Worm (Caenorhabditis elegans) whole organism, young adult: ENCODE measurements around the gene Y48G9A.7.

Source experiments
- B0336.3 ChIP-seq: fragments of 200-800 bp; sonication (Bioruptor generic); IDR thresholded peaks from 2 replicates; pipeline ENCODE4 v1.3.6; 2022; ENCODE audit warnings: missing genetic modification characterization, missing compliant biosample characterization
- F22D6.2 ChIP-seq: sonication (generic microtip); optimal IDR thresholded peaks from 2 replicates; lab custom pipeline; 2016; ENCODE audit warnings: mild to moderate bottlenecking, missing genetic modification characterization, missing compliant biosample characterization
- F39B2.1 ChIP-seq: fragments of 200-800 bp; sonication (Bioruptor generic); IDR thresholded peaks from 2 replicates; pipeline ENCODE4 v1.3.6; 2022; ENCODE audit warnings: missing genetic modification reagents, missing genetic modification characterization, missing compliant biosample characterization
- K11D2.4 ChIP-seq: fragments of 200-800 bp; sonication (Bioruptor generic); IDR thresholded peaks from 2 replicates; pipeline ENCODE4 v1.3.6; 2022; ENCODE audit warnings: missing genetic modification reagents, missing genetic modification characterization, missing compliant biosample characterization
- aptf-2 ChIP-seq: fragments of 200-800 bp; sonication (Bioruptor generic); conservative IDR thresholded peaks from 2 replicates; pipeline ENCODE4 v1.3.6; 2022; ENCODE audit warnings: missing genetic modification reagents, missing genetic modification characterization, missing compliant biosample characterization
- aptf-3 ChIP-seq: fragments of 200-800 bp; sonication (Bioruptor generic); IDR thresholded peaks from 2 replicates; pipeline ENCODE4 v1.3.6; 2022; ENCODE audit warnings: missing genetic modification characterization, missing compliant biosample characterization
- attf-5 ChIP-seq: fragments of 200-800 bp; sonication (Bioruptor generic); optimal IDR thresholded peaks from 2 replicates; lab custom pipeline; 2018; ENCODE audit warnings: mild to moderate bottlenecking, missing genetic modification characterization, missing compliant biosample characterization
- attf-6 ChIP-seq: fragments of 200-800 bp; sonication (Bioruptor generic); IDR thresholded peaks from 2 replicates; pipeline ENCODE4 v1.3.6; 2022; ENCODE audit warnings: missing genetic modification reagents, missing genetic modification characterization, missing compliant biosample characterization
- ccch-3 ChIP-seq: fragments of 200-800 bp; sonication (Bioruptor generic); optimal IDR thresholded peaks from 2 replicates; lab custom pipeline; 2018; ENCODE audit warnings: mild to moderate bottlenecking, missing genetic modification characterization, missing compliant biosample characterization
- cebp-1 ChIP-seq, 2 experiments: fragments of 200-800 bp in 1 of 2; sonication (Bioruptor generic) in 1 of 2; sonication (generic microtip) in 1 of 2; IDR thresholded peaks in 1 of 2; optimal IDR thresholded peaks in 1 of 2; 2 replicates each; pipeline versions ENCODE4 v1.3.6 to Lab custom; 2017 to 2022; ENCODE audit warnings: missing compliant biosample characterization in 2 of 2, missing genetic modification characterization in 2 of 2, mild to moderate bottlenecking in 1 of 2, missing genetic modification reagents in 1 of 2, moderate library complexity in 1 of 2
- cebp-2 ChIP-seq: fragments of 200-800 bp; sonication (Bioruptor generic); IDR thresholded peaks from 2 replicates; pipeline ENCODE4 v1.3.6; 2022; ENCODE audit warnings: missing genetic modification characterization, missing compliant biosample characterization
- ceh-40 ChIP-seq: fragments of 200-800 bp; sonication (Bioruptor generic); IDR thresholded peaks from 2 replicates; pipeline ENCODE4 v1.3.6; 2022; ENCODE audit warnings: missing genetic modification characterization, missing compliant biosample characterization
- ceh-91 ChIP-seq: fragments of 200-800 bp; sonication (Bioruptor generic); IDR thresholded peaks from 2 replicates; pipeline ENCODE4 v1.3.6; 2022; ENCODE audit warnings: missing genetic modification reagents, missing genetic modification characterization, missing compliant biosample characterization
- dpff-1 ChIP-seq: sonication (generic microtip); optimal IDR thresholded peaks from 2 replicates; lab custom pipeline; 2017; ENCODE audit warnings: mild to moderate bottlenecking, missing genetic modification characterization, missing compliant biosample characterization
- ekl-4 ChIP-seq: fragments of 200-800 bp; sonication (Bioruptor generic); IDR thresholded peaks from 2 replicates; pipeline ENCODE4 v1.3.6; 2022; ENCODE audit warnings: missing genetic modification reagents, missing genetic modification characterization, missing compliant biosample characterization
- ets-4 ChIP-seq: fragments of 200-800 bp; sonication (Bioruptor generic); optimal IDR thresholded peaks from 2 replicates; lab custom pipeline; 2018; ENCODE audit warnings: mild to moderate bottlenecking, missing genetic modification characterization, missing compliant biosample characterization
- fkh-3 ChIP-seq: sonication (generic microtip); optimal IDR thresholded peaks from 2 replicates; lab custom pipeline; 2016; ENCODE audit warnings: mild to moderate bottlenecking, missing genetic modification characterization, missing compliant biosample characterization
- gei-17 ChIP-seq: fragments of 200-800 bp; sonication (Bioruptor generic); optimal IDR thresholded peaks from 2 replicates; lab custom pipeline; 2018; ENCODE audit warnings: mild to moderate bottlenecking, missing genetic modification characterization, missing compliant biosample characterization
- him-1 ChIP-seq: sonication (generic microtip); optimal IDR thresholded peaks from 2 replicates; lab custom pipeline; 2016; ENCODE audit warnings: missing genotype, missing genetic modification reagents, missing genetic modification characterization, missing compliant biosample characterization
- hmg-1.2 ChIP-seq: fragments of 200-800 bp; sonication (Bioruptor generic); IDR thresholded peaks from 2 replicates; pipeline ENCODE4 v1.3.6; 2022; ENCODE audit warnings: missing genetic modification reagents, missing genetic modification characterization, missing compliant biosample characterization
- hsf-1 ChIP-seq: fragments of 200-800 bp; sonication (Bioruptor generic); IDR thresholded peaks from 2 replicates; pipeline ENCODE4 v1.3.6; 2022; ENCODE audit warnings: missing genetic modification reagents, missing genetic modification characterization, missing compliant biosample characterization
- lag-1 ChIP-seq: fragments of 200-800 bp; sonication (Bioruptor generic); IDR thresholded peaks from 2 replicates; pipeline ENCODE4 v1.3.6; 2022; ENCODE audit warnings: missing genetic modification reagents, missing genetic modification characterization, missing compliant biosample characterization
- lin-40 ChIP-seq: sonication (generic microtip); optimal IDR thresholded peaks from 2 replicates; lab custom pipeline; 2016; ENCODE audit warnings: missing genetic modification characterization, mild to moderate bottlenecking, missing compliant biosample characterization, missing genotype, missing genetic modification reagents
- lin-54 ChIP-seq: fragments of 200-800 bp; sonication (Bioruptor generic); optimal IDR thresholded peaks from 2 replicates; lab custom pipeline; 2018; ENCODE audit warnings: mild to moderate bottlenecking, missing genetic modification characterization, missing compliant biosample characterization
- lir-1 ChIP-seq: fragments of 200-800 bp; sonication (Bioruptor generic); conservative IDR thresholded peaks from 2 replicates; pipeline ENCODE4 v1.3.6; 2022; ENCODE audit warnings: missing genetic modification reagents, missing genetic modification characterization, missing compliant biosample characterization
- lsl-1 ChIP-seq: fragments of 200-800 bp; sonication (Bioruptor generic); optimal IDR thresholded peaks from 2 replicates; lab custom pipeline; 2018; ENCODE audit warnings: mild to moderate bottlenecking, missing genetic modification characterization, moderate library complexity, missing compliant biosample characterization
- lsy-27 ChIP-seq: sonication (generic microtip); optimal IDR thresholded peaks from 2 replicates; lab custom pipeline; 2017; ENCODE audit warnings: missing genetic modification characterization, mild to moderate bottlenecking, missing compliant biosample characterization, antibody characterized with exemption, missing genotype, borderline replicate concordance; ENCODE audit not compliant: insufficient read depth
- mcd-1 ChIP-seq: fragments of 200-800 bp; sonication (Bioruptor generic); IDR thresholded peaks from 2 replicates; pipeline ENCODE4 v1.3.6; 2022; ENCODE audit warnings: missing genetic modification reagents, missing genetic modification characterization, missing compliant biosample characterization
- mes-4 ChIP-seq: sonication (generic microtip); optimal IDR thresholded peaks from 2 replicates; lab custom pipeline; 2016; ENCODE audit warnings: missing genotype, missing genetic modification characterization, missing compliant biosample characterization
- nfya-1 ChIP-seq: sonication (generic microtip); optimal IDR thresholded peaks from 2 replicates; lab custom pipeline; 2017; ENCODE audit warnings: antibody characterized with exemption, missing compliant biosample characterization, missing genetic modification characterization, borderline replicate concordance; ENCODE audit not compliant: insufficient read depth
- nfyb-1 ChIP-seq: fragments of 200-800 bp; sonication (Bioruptor generic); IDR thresholded peaks from 2 replicates; pipeline ENCODE4 v1.3.6; 2022; ENCODE audit warnings: missing genetic modification reagents, missing genetic modification characterization, missing compliant biosample characterization
- nhr-27 ChIP-seq: fragments of 200-800 bp; sonication (Bioruptor generic); optimal IDR thresholded peaks from 2 replicates; lab custom pipeline; 2018; ENCODE audit warnings: mild to moderate bottlenecking, missing genetic modification characterization, moderate library complexity, missing compliant biosample characterization
- nhr-80 ChIP-seq: sonication (generic microtip); optimal IDR thresholded peaks from 2 replicates; lab custom pipeline; 2016; ENCODE audit warnings: missing genetic modification characterization, missing compliant biosample characterization
- pbrm-1 ChIP-seq: fragments of 200-800 bp; sonication (Bioruptor generic); IDR thresholded peaks from 2 replicates; pipeline ENCODE4 v1.3.6; 2022; ENCODE audit warnings: missing genetic modification reagents, missing genetic modification characterization, missing compliant biosample characterization
- pha-4 ChIP-seq: fragments of 150-350 bp; sonication (generic microtip); optimal IDR thresholded peaks from 2 replicates; lab custom pipeline; 2014; ENCODE audit warnings: missing biosample characterization, missing genetic modification reagents, missing genetic modification characterization
- rcor-1 ChIP-seq: fragments of 200-800 bp; sonication (Bioruptor generic); IDR thresholded peaks from 2 replicates; pipeline ENCODE4 v1.3.6; 2022; ENCODE audit warnings: missing genetic modification reagents, missing genetic modification characterization, missing compliant biosample characterization
- repo-1 ChIP-seq: sonication (generic microtip); optimal IDR thresholded peaks from 2 replicates; lab custom pipeline; 2017; ENCODE audit warnings: mild to moderate bottlenecking, missing genetic modification characterization, missing compliant biosample characterization
- somi-1 ChIP-seq: fragments of 200-800 bp; sonication (Bioruptor generic); optimal IDR thresholded peaks from 2 replicates; lab custom pipeline; 2018; ENCODE audit warnings: mild to moderate bottlenecking, missing genetic modification characterization, missing compliant biosample characterization
- tbp1 ChIP-seq: fragments of 200-800 bp; sonication (Bioruptor generic); optimal IDR thresholded peaks from 2 replicates; lab custom pipeline; 2018; ENCODE audit warnings: mild to moderate bottlenecking, missing genetic modification characterization, missing compliant biosample characterization
- tlf-1 ChIP-seq: fragments of 200-800 bp; sonication (Bioruptor generic); optimal IDR thresholded peaks from 2 replicates; lab custom pipeline; 2018; ENCODE audit warnings: mild to moderate bottlenecking, missing genetic modification characterization, missing compliant biosample characterization
- ztf-26 ChIP-seq: sonication (generic microtip); optimal IDR thresholded peaks from 2 replicates; lab custom pipeline; 2017; ENCODE audit warnings: missing genetic modification characterization, missing compliant biosample characterization

Gene Y48G9A.7

DNA sequence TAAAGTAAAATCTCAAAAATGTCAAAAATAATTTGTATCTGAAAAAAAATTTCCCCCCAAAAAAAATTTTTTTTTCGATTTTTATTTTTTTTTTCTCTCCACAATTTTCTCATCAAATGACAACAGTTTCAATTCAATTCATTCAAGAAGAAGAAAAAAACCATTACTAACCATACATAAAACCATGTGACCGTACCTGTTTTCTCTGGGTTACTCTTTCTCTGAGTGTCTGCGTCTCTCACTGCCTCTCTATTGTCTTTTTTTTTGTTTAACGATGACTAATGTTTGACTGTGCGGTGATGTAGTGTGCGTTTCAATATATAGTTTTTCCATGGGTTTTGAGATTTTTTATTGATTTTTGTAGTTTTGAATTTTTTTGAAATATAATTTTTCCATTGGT lies 19.7 kb upstream of the Y48G9A.7 start:
- no peak for TF ChIP-seq lag-1 (GFP tag; lab: Robert Waterston, UW)
- peak; percentile 12 for TF ChIP-seq F22D6.2 (tag; lab: Kevin White, UChicago)
- TF ChIP-seq nhr-80 (tag; lab: Kevin White, UChicago): peak; percentile 12
- TF ChIP-seq pbrm-1 (GFP tag; lab: Robert Waterston, UW): 0 out of 2 replicates have a peak, but pooled peaks have one; percentile 10
- no peak for TF ChIP-seq him-1 (tag; lab: Kevin White, UChicago)
- no peak for TF ChIP-seq mes-4 (tag; lab: Kevin White, UChicago)
- TF ChIP-seq aptf-3 (GFP tag; lab: Robert Waterston, UW): no peak
- TF ChIP-seq rcor-1 (GFP tag; lab: Robert Waterston, UW): no peak
- TF ChIP-seq lir-1 (GFP tag; lab: Robert Waterston, UW): no peak
- TF ChIP-seq nhr-27 (tag; lab: Kevin White, UChicago): no peak
- TF ChIP-seq nfyb-1: 0 out of 2 replicates have a peak, but pooled peaks have one; percentile 17
- no peak for TF ChIP-seq nfya-1 (tag; lab: Kevin White, UChicago)
- no peak for TF ChIP-seq cebp-1 (GFP tag; IDR thresholded peaks at IDR 0.05; lab: Robert Waterston, UW)
- TF ChIP-seq cebp-1 (tag; optimal IDR thresholded peaks at IDR 0.05; lab: Kevin White, UChicago): peak; percentile 60
- no peak for TF ChIP-seq dpff-1 (tag; lab: Kevin White, UChicago)
- no peak for TF ChIP-seq ekl-4 (GFP tag; lab: Robert Waterston, UW)
- no peak for TF ChIP-seq ccch-3
- TF ChIP-seq repo-1 (tag; lab: Kevin White, UChicago): no peak
- no peak for TF ChIP-seq hsf-1 (GFP tag; lab: Robert Waterston, UW)
- no peak for TF ChIP-seq lsy-27 (tag; lab: Kevin White, UChicago)
- no peak for TF ChIP-seq lsl-1 (GFP tag; lab: Kevin White, UChicago)
- peak; percentile 46 for TF ChIP-seq ztf-26
- no peak for TF ChIP-seq fkh-3 (tag; lab: Kevin White, UChicago)
- peak; percentile 78 for TF ChIP-seq hmg-1.2 (GFP tag; lab: Robert Waterston, UW)
- TF ChIP-seq B0336.3 (GFP tag; lab: Robert Waterston, UW): no peak
- peak; percentile 0 for TF ChIP-seq somi-1
- no peak for TF ChIP-seq cebp-2 (GFP tag; lab: Robert Waterston, UW)
- peak; percentile 68 for TF ChIP-seq attf-5 (GFP tag; lab: Kevin White, UChicago)
- TF ChIP-seq gei-17 (GFP tag; lab: Kevin White, UChicago): no peak
- TF ChIP-seq pha-4: peak; percentile 36
- TF ChIP-seq mcd-1 (GFP tag; lab: Robert Waterston, UW): peak; percentile 26; the same call in 1 of the 2 replicates
- no peak for TF ChIP-seq attf-6 (GFP tag; lab: Robert Waterston, UW)
- TF ChIP-seq lin-54: peak; percentile 7
- TF ChIP-seq aptf-2 (GFP tag; lab: Robert Waterston, UW): no peak
- no peak for TF ChIP-seq F39B2.1
- peak; percentile 9 for TF ChIP-seq tbp1 (GFP tag; lab: Kevin White, UChicago)
- no peak for TF ChIP-seq ceh-40
- no peak for TF ChIP-seq ets-4 (GFP tag; lab: Kevin White, UChicago)
- TF ChIP-seq tlf-1: peak; percentile 18
- TF ChIP-seq K11D2.4 (GFP tag; lab: Robert Waterston, UW): peak; percentile 59; the same call in 1 of the 2 replicates
- peak; percentile 82 for TF ChIP-seq lin-40
- TF ChIP-seq ceh-91 (GFP tag; lab: Robert Waterston, UW): no peak
